Fruit fly (Drosophila melanogaster): ENCODE data around the gene CG4669.

Gene CG4669

dm6 chr3L:5187572-5187934 is 46.7 kb upstream of the CG4669 start (continued):
- TF ChIP-seq Rfx (GFP tag; IDR thresholded peaks at IDR 0.05) (peak; percentile 57), chm (GFP tag; IDR thresholded peaks at IDR 0.05) (peak; percentile 60; the same call in 1 of the 2 replicates), BEAF-32 (GFP tag; optimal IDR thresholded peaks at IDR 0.05) (no peak), Mes4 (GFP tag; optimal IDR thresholded peaks at IDR 0.05) (peak; percentile 48), CG16863 (GFP tag; optimal IDR thresholded peaks at IDR 0.05) (peak; percentile 48), grau (tag; optimal IDR thresholded peaks at IDR 0.05) (peak; percentile 66), CG17328 (GFP tag; IDR thresholded peaks at IDR 0.05) (peak; percentile 82), lola (GFP tag; optimal IDR thresholded peaks at IDR 0.05) (peak in 1 of 3 experiments; percentile 62), CG2202 (tag; optimal IDR thresholded peaks at IDR 0.05) (peak; percentile 23), prd (optimal IDR thresholded peaks at IDR 0.05) (no peak), prd (GFP tag; IDR thresholded peaks at IDR 0.05) (peak; percentile 79), rib (GFP tag; IDR thresholded peaks at IDR 0.05) (no peak), CrebB (tag; optimal IDR thresholded peaks at IDR 0.05) (peak; percentile 8), phol (tag; optimal IDR thresholded peaks at IDR 0.05) (peak; percentile 77), mld (GFP tag; IDR thresholded peaks at IDR 0.05; ENCODE audit: partially characterized antibody) (no peak), emc (GFP tag; optimal IDR thresholded peaks at IDR 0.05) (no peak), CG18599 (GFP tag; optimal IDR thresholded peaks at IDR 0.05) (peak; percentile 4), Gsc (GFP tag; IDR thresholded peaks at IDR 0.05) (0 out of 2 replicates have a peak, but pooled peaks have one; percentile 10), nmo (GFP tag; optimal IDR thresholded peaks at IDR 0.05) (peak; percentile 79), dmrt99B (tag; optimal IDR thresholded peaks at IDR 0.05) (peak; percentile 59), sim (GFP tag; IDR thresholded peaks at IDR 0.05) (peak; percentile 36; the same call in 1 of the 2 replicates), CG9817 (tag; optimal IDR thresholded peaks at IDR 0.05) (peak; percentile 23), Atf3 (GFP tag; optimal IDR thresholded peaks at IDR 0.05) (peak; percentile 44), CG9215 (GFP tag; IDR thresholded peaks at IDR 0.05) (0 out of 2 replicates have a peak, but pooled peaks have one; percentile 18), CG3726 (GFP tag; IDR thresholded peaks at IDR 0.05) (peak; percentile 74; the same call in 2 of the 3 replicates), mirr (GFP tag; optimal IDR thresholded peaks at IDR 0.05) (no peak), CG12219 (GFP tag; optimal IDR thresholded peaks at IDR 0.05) (peak; percentile 11), Fer2 (tag; optimal IDR thresholded peaks at IDR 0.05) (no peak), CG12236 (GFP tag; optimal IDR thresholded peaks at IDR 0.05) (peak; percentile 33), CG10959 (GFP tag; IDR thresholded peaks at IDR 0.05) (peak; percentile 72), CG1602 (GFP tag; optimal IDR thresholded peaks at IDR 0.05) (peak; percentile 48), CG4730 (GFP tag; IDR thresholded peaks at IDR 0.05) (peak; percentile 52; the same call in 1 of the 2 replicates), CG3163 (GFP tag; optimal IDR thresholded peaks at IDR 0.05) (no peak), HHEX (GFP tag; optimal IDR thresholded peaks at IDR 0.05) (peak; percentile 23), CG3847 (GFP tag; IDR thresholded peaks at IDR 0.05) (0 out of 2 replicates have a peak, but pooled peaks have one; percentile 18), zfh1 (GFP tag; IDR thresholded peaks at IDR 0.05) (peak; percentile 82), MTF-1 (GFP tag; optimal IDR thresholded peaks at IDR 0.05; ENCODE audit: borderline replicate concordance) (no peak), CG14667 (GFP tag; IDR thresholded peaks at IDR 0.05) (peak; percentile 62; the same call in 1 of the 2 replicates), CG7271 (tag; optimal IDR thresholded peaks at IDR 0.05) (peak; percentile 45), Opbp (GFP tag; IDR thresholded peaks at IDR 0.05; ENCODE audit: partially characterized antibody) (no peak), gcm2 (GFP tag; optimal IDR thresholded peaks at IDR 0.05) (no peak), Hr51 (GFP tag; optimal IDR thresholded peaks at IDR 0.05) (peak in 1 of 2 experiments; percentile 67), CG7928 (GFP tag; optimal IDR thresholded peaks at IDR 0.05) (no peak), gt (GFP tag; IDR thresholded peaks at IDR 0.05) (no peak), stwl (tag; optimal IDR thresholded peaks at IDR 0.05) (no peak), CG2678 (tag; optimal IDR thresholded peaks at IDR 0.05) (peak; percentile 59), CG17568 (GFP tag; optimal IDR thresholded peaks at IDR 0.05) (peak; percentile 27), Sry-δ (GFP tag; optimal IDR thresholded peaks at IDR 0.05) (peak; percentile 16), CG12391 (tag; optimal IDR thresholded peaks at IDR 0.05) (peak; percentile 73), CG12744 (GFP tag; optimal IDR thresholded peaks at IDR 0.05) (no peak)

Measured in whole organism, embryonic.